Fruit fly (Drosophila melanogaster): ENCODE measurements around the gene mRpS34.

mRpS34 gene

DNA sequence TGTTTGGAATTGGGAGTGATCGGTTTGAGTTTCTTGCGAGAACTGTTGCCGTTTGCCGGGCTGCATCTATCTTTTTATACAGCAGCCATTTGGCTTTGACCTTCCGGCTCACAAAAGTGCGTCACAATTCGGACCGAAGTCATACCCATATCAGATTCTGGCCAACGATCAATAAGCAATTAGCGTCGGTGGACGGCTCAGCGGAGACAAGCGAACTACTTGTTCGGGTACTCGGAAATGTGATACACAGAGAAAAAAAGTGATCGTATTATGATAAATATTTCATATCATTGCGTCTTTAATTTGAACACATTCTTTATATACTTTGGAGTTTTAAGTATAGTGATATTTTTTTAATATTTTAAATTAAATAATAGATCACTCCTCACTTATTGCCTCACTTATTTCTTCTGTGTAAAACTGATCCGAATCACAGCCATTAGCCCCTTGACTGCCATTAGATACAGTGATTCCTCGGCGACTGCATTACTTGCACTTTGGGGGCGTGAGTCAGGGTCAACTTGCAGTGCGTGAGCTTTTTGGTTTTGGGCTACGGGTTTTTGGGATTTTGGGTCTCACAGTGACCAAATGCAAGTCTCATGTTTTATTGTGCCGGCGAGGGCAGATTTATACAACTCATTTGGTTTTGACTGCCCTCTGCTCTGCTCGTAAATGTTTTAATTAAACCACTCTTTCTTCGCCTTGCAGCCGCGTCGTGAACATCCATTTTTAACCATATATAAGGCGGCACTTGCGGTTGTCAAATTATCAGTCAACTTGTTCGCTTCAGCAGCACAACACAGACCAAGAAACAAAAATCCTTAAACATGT, 41.8 kb upstream of the mRpS34 start, which contains the start of the genes CG13043 and CG13063:
Gene CG13043 (minus strand): TSS at position 51 of the 831 bp plus-strand sequence.
Gene CG13063 (plus strand): TSS at position 781 of the 831 bp plus-strand sequence.
- TF ChIP-seq CG11504 (tag; optimal IDR thresholded peaks at IDR 0.05) = peak; percentile 59
- no peak for TF ChIP-seq CG18011 (GFP tag; optimal IDR thresholded peaks at IDR 0.05)
- peak; percentile 18 for TF ChIP-seq Deaf1 (tag; optimal IDR thresholded peaks at IDR 0.05)
- TF ChIP-seq oc (tag; optimal IDR thresholded peaks at IDR 0.05) = peak; percentile 7
- TF ChIP-seq CG15269 (tag; optimal IDR thresholded peaks at IDR 0.05) = peak; percentile 41
- peak; percentile 15; the same call in 1 of the 2 replicates for TF ChIP-seq Atf6 (GFP tag; IDR thresholded peaks at IDR 0.05)
- TF ChIP-seq Blimp-1 (GFP tag; optimal IDR thresholded peaks at IDR 0.05) = peak; percentile 27
- no peak for TF ChIP-seq tup (GFP tag; optimal IDR thresholded peaks at IDR 0.05)
- TF ChIP-seq dysf (GFP tag; IDR thresholded peaks at IDR 0.05) = 0 out of 3 replicates have a peak, but pooled peaks have one; percentile 31
- TF ChIP-seq dm (GFP tag; optimal IDR thresholded peaks at IDR 0.05) = no peak
- TF ChIP-seq sna (GFP tag; IDR thresholded peaks at IDR 0.05; ENCODE audit: partially characterized antibody) = no peak
- TF ChIP-seq row (GFP tag; IDR thresholded peaks at IDR 0.05) = peak; percentile 41; the same call in 1 of the 3 replicates
- TF ChIP-seq Sox102F (GFP tag; optimal IDR thresholded peaks at IDR 0.05) = peak; percentile 35
- peak; percentile 3 for TF ChIP-seq PHDP (tag; optimal IDR thresholded peaks at IDR 0.05)
- TF ChIP-seq dati (GFP tag; IDR thresholded peaks at IDR 0.05) = no peak
- peak; percentile 26 for TF ChIP-seq CG7839 (tag; optimal IDR thresholded peaks at IDR 0.05)
- peak; percentile 35; the same call in 1 of the 2 replicates for TF ChIP-seq Ptx1 (GFP tag; IDR thresholded peaks at IDR 0.05)
- peak; percentile 10 for TF ChIP-seq nmo (GFP tag; optimal IDR thresholded peaks at IDR 0.05)
- peak; percentile 32 for TF ChIP-seq Sox100B (GFP tag; optimal IDR thresholded peaks at IDR 0.05)
- TF ChIP-seq CG11247 (GFP tag; IDR thresholded peaks at IDR 0.05) = no peak
- peak; percentile 42 for TF ChIP-seq CG2678 (tag; optimal IDR thresholded peaks at IDR 0.05)
- TF ChIP-seq CG14441 (GFP tag; IDR thresholded peaks at IDR 0.05) = 0 out of 2 replicates have a peak, but pooled peaks have one; percentile 27
- no peak for TF ChIP-seq Ets97D (GFP tag; optimal IDR thresholded peaks at IDR 0.05)
- peak; percentile 7 for TF ChIP-seq CoRest (tag; optimal IDR thresholded peaks at IDR 0.05)
- TF ChIP-seq ci (GFP tag; IDR thresholded peaks at IDR 0.05) = 0 out of 3 replicates have a peak, but pooled peaks have one; percentile 32
- TF ChIP-seq Hr51 (GFP tag; optimal IDR thresholded peaks at IDR 0.05) = peak in 1 of 2 experiments; percentile 37
- TF ChIP-seq hkb (optimal IDR thresholded peaks at IDR 0.05) = no peak
- TF ChIP-seq hkb (GFP tag; IDR thresholded peaks at IDR 0.05) = 0 out of 2 replicates have a peak, but pooled peaks have one; percentile 25
- peak; percentile 22 for TF ChIP-seq Oli (tag; optimal IDR thresholded peaks at IDR 0.05)
- no peak for TF ChIP-seq crc (GFP tag; optimal IDR thresholded peaks at IDR 0.05)
- no peak for TF ChIP-seq Hr3 (GFP tag; optimal IDR thresholded peaks at IDR 0.05)
- 0 out of 2 replicates have a peak, but pooled peaks have one; percentile 23 for TF ChIP-seq CG31441 (GFP tag; IDR thresholded peaks at IDR 0.05)
- peak; percentile 59 for TF ChIP-seq gem (tag; optimal IDR thresholded peaks at IDR 0.05)
- no peak for TF ChIP-seq CG6683 (GFP tag; optimal IDR thresholded peaks at IDR 0.05)
- TF ChIP-seq unpg (GFP tag; optimal IDR thresholded peaks at IDR 0.05) = peak; percentile 42
- TF ChIP-seq dmrt99B (tag; optimal IDR thresholded peaks at IDR 0.05) = peak; percentile 2
- peak; percentile 34 for TF ChIP-seq CG13424 (tag; optimal IDR thresholded peaks at IDR 0.05)
- 0 out of 2 replicates have a peak, but pooled peaks have one; percentile 17 for TF ChIP-seq H2.0 (GFP tag; IDR thresholded peaks at IDR 0.05)
- TF ChIP-seq tap (tag; optimal IDR thresholded peaks at IDR 0.05) = peak; percentile 22
- no peak for TF ChIP-seq vvl (GFP tag; IDR thresholded peaks at IDR 0.05)
- peak; percentile 58 for TF ChIP-seq gsb-n (tag; optimal IDR thresholded peaks at IDR 0.05)
- peak; percentile 11 for TF ChIP-seq CG7556 (GFP tag; optimal IDR thresholded peaks at IDR 0.05)
- TF ChIP-seq Eip74EF (GFP tag; optimal IDR thresholded peaks at IDR 0.05) = peak in 1 of 2 experiments; percentile 5
